Fruit fly (Drosophila melanogaster): Measurements from ENCODE around the gene Smyd3.
A peak's percentile ranks its signal among the peaks of the same experiment; 100 is the strongest.

Gene Smyd3

dm6 chrX:2581793-2582503 is 26.7 kb downstream of the Smyd3 start (continued):
- TF ChIP-seq CG4730 (GFP tag; IDR thresholded peaks at IDR 0.05), result peak; percentile 67
- no peak for TF ChIP-seq Spps (tag; optimal IDR thresholded peaks at IDR 0.05)
- TF ChIP-seq CG4424 (GFP tag; optimal IDR thresholded peaks at IDR 0.05), result peak; percentile 62
- TF ChIP-seq HLH54F (GFP tag; optimal IDR thresholded peaks at IDR 0.05), result peak; percentile 83
- peak; percentile 5 for TF ChIP-seq CG6254 (GFP tag; optimal IDR thresholded peaks at IDR 0.05)
- 0 out of 2 replicates have a peak, but pooled peaks have one; percentile 18 for TF ChIP-seq Lim3 (GFP tag; IDR thresholded peaks at IDR 0.05)
- no peak for TF ChIP-seq CG15479 (GFP tag; optimal IDR thresholded peaks at IDR 0.05)
- TF ChIP-seq dan (GFP tag; IDR thresholded peaks at IDR 0.05), result no peak
- TF ChIP-seq Mes4 (GFP tag; optimal IDR thresholded peaks at IDR 0.05), result peak; percentile 36
- TF ChIP-seq CG18262 (tag; optimal IDR thresholded peaks at IDR 0.05), result peak; percentile 40
- peak; percentile 54; the same call in 1 of the 3 replicates for TF ChIP-seq ken (GFP tag; IDR thresholded peaks at IDR 0.05)
- peak; percentile 71 for TF ChIP-seq CG17385 (GFP tag; optimal IDR thresholded peaks at IDR 0.05)
- peak; percentile 43 for TF ChIP-seq trh (GFP tag; optimal IDR thresholded peaks at IDR 0.05)
- TF ChIP-seq kay (GFP tag; optimal IDR thresholded peaks at IDR 0.05), result peak; percentile 33
- peak; percentile 65 for TF ChIP-seq ssp (GFP tag; IDR thresholded peaks at IDR 0.05)
- peak; percentile 63 for TF ChIP-seq HmgD (GFP tag; optimal IDR thresholded peaks at IDR 0.05)
- TF ChIP-seq unc-4 (GFP tag; IDR thresholded peaks at IDR 0.05; ENCODE audit: partially characterized antibody), result no peak
- TF ChIP-seq gsb (GFP tag; IDR thresholded peaks at IDR 0.05), result 0 out of 2 replicates have a peak, but pooled peaks have one; percentile 41
- peak; percentile 66 for TF ChIP-seq CG13296 (GFP tag; optimal IDR thresholded peaks at IDR 0.05)
- TF ChIP-seq cas (GFP tag; IDR thresholded peaks at IDR 0.05), result peak; percentile 62; the same call in 1 of the 2 replicates
- TF ChIP-seq sisA (GFP tag; IDR thresholded peaks at IDR 0.05), result peak; percentile 77
- TF ChIP-seq CG32772 (GFP tag; IDR thresholded peaks at IDR 0.05), result peak; percentile 70
- no peak for TF ChIP-seq dmrt11E (tag; optimal IDR thresholded peaks at IDR 0.05)
- TF ChIP-seq Hmx (GFP tag; optimal IDR thresholded peaks at IDR 0.05), result no peak
- no peak for TF ChIP-seq Kr (GFP tag; optimal IDR thresholded peaks at IDR 0.05)
- TF ChIP-seq CG4328 (GFP tag; optimal IDR thresholded peaks at IDR 0.05), result peak; percentile 27
- TF ChIP-seq hkb (optimal IDR thresholded peaks at IDR 0.05), result no peak
- peak; percentile 80 for TF ChIP-seq hkb (GFP tag; IDR thresholded peaks at IDR 0.05)
- TF ChIP-seq bsh (GFP tag; optimal IDR thresholded peaks at IDR 0.05), result peak in 1 of 2 experiments; percentile 48
- no peak; the same call in 1 of the 2 replicates for TF ChIP-seq sens-2 (GFP tag; IDR thresholded peaks at IDR 0.05)
- no peak for TF ChIP-seq CG9797 (GFP tag; optimal IDR thresholded peaks at IDR 0.05)
- no peak for TF ChIP-seq Tbp (GFP tag; optimal IDR thresholded peaks at IDR 0.05)
- TF ChIP-seq gsb-n (tag; optimal IDR thresholded peaks at IDR 0.05), result no peak
- peak; percentile 50 for TF ChIP-seq Abd-B (GFP tag; optimal IDR thresholded peaks at IDR 0.05)
- TF ChIP-seq Hr3 (GFP tag; optimal IDR thresholded peaks at IDR 0.05), result peak; percentile 58
- TF ChIP-seq CG31388 (GFP tag; optimal IDR thresholded peaks at IDR 0.05), result peak; percentile 38
- TF ChIP-seq sna (GFP tag; IDR thresholded peaks at IDR 0.05; ENCODE audit: partially characterized antibody), result no peak
- TF ChIP-seq CG12155 (GFP tag; optimal IDR thresholded peaks at IDR 0.05), result peak; percentile 66
- peak; percentile 58 for TF ChIP-seq Atf-2 (GFP tag; optimal IDR thresholded peaks at IDR 0.05)
- peak; percentile 78 for TF ChIP-seq CG17328 (GFP tag; IDR thresholded peaks at IDR 0.05)
- no peak for TF ChIP-seq ash1 (GFP tag; optimal IDR thresholded peaks at IDR 0.05)
- peak; percentile 57 for TF ChIP-seq fd96Cb (tag; optimal IDR thresholded peaks at IDR 0.05)
- TF ChIP-seq NC2β (GFP tag; optimal IDR thresholded peaks at IDR 0.05), result peak; percentile 40
- 0 out of 2 replicates have a peak, but pooled peaks have one; percentile 32 for TF ChIP-seq CkIIα-i1 (GFP tag; IDR thresholded peaks at IDR 0.05)
- TF ChIP-seq CG33557 (GFP tag; optimal IDR thresholded peaks at IDR 0.05), result no peak
- TF ChIP-seq CG9932 (GFP tag; IDR thresholded peaks at IDR 0.05), result peak; percentile 81
- no peak for TF ChIP-seq CG10959 (GFP tag; IDR thresholded peaks at IDR 0.05)
- peak; percentile 32; the same call in 1 of the 2 replicates for TF ChIP-seq wor (GFP tag; IDR thresholded peaks at IDR 0.05)
- TF ChIP-seq ci (GFP tag; IDR thresholded peaks at IDR 0.05), result peak; percentile 84
- no peak for TF ChIP-seq HLH4C (GFP tag; IDR thresholded peaks at IDR 0.05; ENCODE audit: partially characterized antibody)
